Fruit fly (Drosophila melanogaster) whole organism, embryonic: ENCODE results near the gene CDase.

Source experiments
- Antp ChIP-seq: fragments of 200-800 bp; sonication (Bioruptor generic); optimal IDR thresholded peaks from 3 replicates; lab custom pipeline; 2016; ENCODE audit warnings: missing biosample characterization, missing genetic modification characterization
- B-H1 ChIP-seq: fragments of 200-800 bp; sonication (Bioruptor generic); IDR thresholded peaks from 3 replicates; pipeline ENCODE4 v1.3.6; 2022; ENCODE audit warnings: missing biosample characterization, missing genetic modification characterization
- CG10565 ChIP-seq: fragments of 200-800 bp; sonication (Bioruptor generic); optimal IDR thresholded peaks from 3 replicates; lab custom pipeline; 2016; ENCODE audit warnings: missing biosample characterization, mild to moderate bottlenecking, missing genetic modification characterization
- CG11456 ChIP-seq: fragments of 200-800 bp; sonication (Bioruptor generic); IDR thresholded peaks from 3 replicates; pipeline ENCODE4 v1.3.6; 2022; ENCODE audit warnings: missing biosample characterization, missing genetic modification characterization
- CG11504 ChIP-seq: fragments of 200-800 bp; sonication (Bioruptor generic); optimal IDR thresholded peaks from 3 replicates; lab custom pipeline; 2019; ENCODE audit warnings: missing biosample characterization, mild to moderate bottlenecking, missing genetic modification characterization, moderate library complexity
- CG11695 ChIP-seq: fragments of 200-800 bp; sonication (Bioruptor generic); IDR thresholded peaks from 3 replicates; pipeline ENCODE4 v1.3.6; 2022; ENCODE audit warnings: missing biosample characterization, missing genetic modification characterization
- CG13424 ChIP-seq: fragments of 200-800 bp; sonication (Bioruptor generic); optimal IDR thresholded peaks from 2 replicates; lab custom pipeline; 2019; ENCODE audit warnings: missing biosample characterization, mild to moderate bottlenecking, missing genetic modification characterization, moderate library complexity
- CG14441 ChIP-seq: fragments of 200-800 bp; sonication (Bioruptor generic); IDR thresholded peaks from 2 replicates; pipeline ENCODE4 v1.3.6; 2022; ENCODE audit warnings: missing biosample characterization, missing genetic modification characterization
- CG14667 ChIP-seq: fragments of 200-800 bp; sonication (Bioruptor generic); IDR thresholded peaks from 2 replicates; pipeline ENCODE4 v1.3.6; 2022; ENCODE audit warnings: missing biosample characterization, missing genetic modification characterization
- CG15514 ChIP-seq: fragments of 200-800 bp; sonication (Bioruptor generic); optimal IDR thresholded peaks from 3 replicates; lab custom pipeline; 2017; ENCODE audit warnings: missing biosample characterization, missing genetic modification characterization, mild to moderate bottlenecking, moderate library complexity, missing genetic modification reagents
- CG15601 ChIP-seq: fragments of 200-800 bp; sonication (Bioruptor generic); optimal IDR thresholded peaks from 3 replicates; lab custom pipeline; 2019; ENCODE audit warnings: missing biosample characterization, mild to moderate bottlenecking, missing genetic modification characterization, moderate library complexity
- CG2116 ChIP-seq: fragments of 200-800 bp; sonication (Bioruptor generic); optimal IDR thresholded peaks from 3 replicates; lab custom pipeline; 2018; ENCODE audit warnings: missing biosample characterization, mild to moderate bottlenecking, missing genetic modification characterization
- CG2202 ChIP-seq: fragments of 200-800 bp; sonication (Bioruptor generic); optimal IDR thresholded peaks from 2 replicates; lab custom pipeline; 2018; ENCODE audit warnings: missing biosample characterization, mild to moderate bottlenecking, missing genetic modification characterization
- CG3726 ChIP-seq: fragments of 200-800 bp; sonication (Bioruptor generic); IDR thresholded peaks from 3 replicates; pipeline ENCODE4, ENCODE4 v1.3.6; 2022; ENCODE audit warnings: missing biosample characterization, missing genetic modification characterization
- CG4328 ChIP-seq: fragments of 200-800 bp; sonication (Bioruptor generic); optimal IDR thresholded peaks from 3 replicates; lab custom pipeline; 2017; ENCODE audit warnings: missing biosample characterization, missing genetic modification reagents, missing genetic modification characterization
- CG4424 ChIP-seq: fragments of 200-800 bp; sonication (Bioruptor generic); optimal IDR thresholded peaks from 3 replicates; lab custom pipeline; 2016; ENCODE audit warnings: missing biosample characterization, missing genetic modification characterization
- CG6813 ChIP-seq: fragments of 200-800 bp; sonication (Bioruptor generic); optimal IDR thresholded peaks from 2 replicates; lab custom pipeline; 2017; ENCODE audit warnings: missing biosample characterization, missing genetic modification characterization, mild to moderate bottlenecking, moderate library complexity, missing genetic modification reagents
- CG7745 ChIP-seq: fragments of 200-800 bp; sonication (Bioruptor generic); optimal IDR thresholded peaks from 2 replicates; lab custom pipeline; 2018; ENCODE audit warnings: missing biosample characterization, mild to moderate bottlenecking, missing genetic modification characterization, moderate library complexity
- CG8281 ChIP-seq: fragments of 200-800 bp; sonication (Bioruptor generic); optimal IDR thresholded peaks from 2 replicates; lab custom pipeline; 2018; ENCODE audit warnings: missing biosample characterization, mild to moderate bottlenecking, missing genetic modification characterization, moderate library complexity
- CG9876 ChIP-seq: fragments of 200-800 bp; sonication (Bioruptor generic); optimal IDR thresholded peaks from 2 replicates; lab custom pipeline; 2016; ENCODE audit warnings: missing biosample characterization, missing genetic modification characterization
- D19A ChIP-seq: fragments of 200-800 bp; optimal IDR thresholded peaks from 3 replicates; lab custom pipeline; 2019; ENCODE audit warnings: missing biosample characterization, mild to moderate bottlenecking, missing genetic modification characterization, moderate library complexity
- Elba2 ChIP-seq: fragments of 200-800 bp; sonication (Bioruptor generic); optimal IDR thresholded peaks from 3 replicates; lab custom pipeline; 2016; ENCODE audit warnings: missing biosample characterization, missing genetic modification characterization
- Ets97D ChIP-seq: fragments of 200-800 bp; sonication (Bioruptor generic); optimal IDR thresholded peaks from 3 replicates; lab custom pipeline; 2016; ENCODE audit warnings: missing biosample characterization, missing genetic modification characterization
- Fer1 ChIP-seq: fragments of 200-800 bp; sonication (Bioruptor generic); optimal IDR thresholded peaks from 2 replicates; lab custom pipeline; 2017; ENCODE audit warnings: missing biosample characterization, mild to moderate bottlenecking, missing genetic modification characterization
- Fer3 ChIP-seq: fragments of 200-800 bp; sonication (Bioruptor generic); optimal IDR thresholded peaks from 2 replicates; lab custom pipeline; 2018; ENCODE audit warnings: missing biosample characterization, mild to moderate bottlenecking, missing genetic modification characterization, moderate library complexity
- HLH54F ChIP-seq: fragments of 200-800 bp; sonication (Bioruptor generic); optimal IDR thresholded peaks from 3 replicates; lab custom pipeline; 2016; ENCODE audit warnings: missing biosample characterization, missing genetic modification characterization
- Hr39 ChIP-seq: fragments of >200 bp; optimal IDR thresholded peaks from 2 replicates; lab custom pipeline; 2017
- Meics ChIP-seq: fragments of 200-800 bp; sonication (Bioruptor generic); optimal IDR thresholded peaks from 2 replicates; lab custom pipeline; 2017; ENCODE audit warnings: missing biosample characterization, mild to moderate bottlenecking, missing genetic modification characterization
- NfI ChIP-seq: fragments of 200-800 bp; sonication (Bioruptor generic); optimal IDR thresholded peaks from 3 replicates; lab custom pipeline; 2018; ENCODE audit warnings: missing biosample characterization, mild to moderate bottlenecking, missing genetic modification characterization, moderate library complexity
- Pdp1 ChIP-seq, 2 experiments: fragments of 200-800 bp; sonication (Bioruptor generic); optimal IDR thresholded peaks; 3 replicates each; lab custom pipeline; 2016; ENCODE audit warnings: missing biosample characterization in 2 of 2, missing genetic modification characterization in 2 of 2, mild to moderate bottlenecking in 1 of 2, moderate library complexity in 1 of 2
- Sox102F ChIP-seq: fragments of 200-800 bp; sonication (Bioruptor generic); optimal IDR thresholded peaks from 2 replicates; lab custom pipeline; 2018; ENCODE audit warnings: missing biosample characterization, mild to moderate bottlenecking, missing genetic modification characterization, moderate library complexity
- ap ChIP-seq: fragments of 200-800 bp; sonication (Bioruptor generic); IDR thresholded peaks from 2 replicates; pipeline ENCODE4 v1.3.6; 2022; ENCODE audit warnings: missing biosample characterization, missing genetic modification characterization
- croc ChIP-seq: fragments of 200-800 bp; sonication (Bioruptor generic); conservative IDR thresholded peaks from 3 replicates; pipeline ENCODE4 v1.3.6; 2022; ENCODE audit warnings: missing biosample characterization, missing genetic modification characterization
- crp ChIP-seq, 2 experiments: fragments of 200-800 bp; sonication (Bioruptor generic); optimal IDR thresholded peaks; 2 replicates in 1 of 2; 3 replicates in 1 of 2; lab custom pipeline; 2017; ENCODE audit warnings: missing biosample characterization in 2 of 2, missing genetic modification characterization in 2 of 2, mild to moderate bottlenecking in 1 of 2, moderate library complexity in 1 of 2
- emc ChIP-seq: fragments of 200-800 bp; sonication (Bioruptor generic); optimal IDR thresholded peaks from 2 replicates; lab custom pipeline; 2016; ENCODE audit warnings: missing biosample characterization, missing genetic modification characterization
- en ChIP-seq: fragments of 200-800 bp; sonication (Bioruptor generic); optimal IDR thresholded peaks from 2 replicates; lab custom pipeline; 2016; ENCODE audit warnings: missing biosample characterization, missing genetic modification characterization
- eyg ChIP-seq: fragments of 200-800 bp; sonication (Bioruptor generic); optimal IDR thresholded peaks from 3 replicates; lab custom pipeline; 2016; ENCODE audit warnings: missing biosample characterization, missing genetic modification characterization
- ind ChIP-seq: fragments of 200-800 bp; sonication (Bioruptor generic); optimal IDR thresholded peaks from 3 replicates; lab custom pipeline; 2016; ENCODE audit warnings: missing biosample characterization, missing genetic modification characterization
- insv ChIP-seq, 2 experiments: fragments of 200-800 bp; sonication (Bioruptor generic); optimal IDR thresholded peaks; 3 replicates each; lab custom pipeline; 2016 to 2018; ENCODE audit warnings: missing biosample characterization in 2 of 2, missing genetic modification characterization in 2 of 2
- luna ChIP-seq: fragments of 200-800 bp; sonication (Bioruptor generic); optimal IDR thresholded peaks from 2 replicates; lab custom pipeline; 2016; ENCODE audit warnings: missing biosample characterization, missing genetic modification characterization
- nmo ChIP-seq: fragments of 200-800 bp; sonication (Bioruptor generic); optimal IDR thresholded peaks from 2 replicates; lab custom pipeline; 2018; ENCODE audit warnings: missing biosample characterization, mild to moderate bottlenecking, missing genetic modification characterization, moderate library complexity
- pho ChIP-seq: fragments of 200-800 bp; sonication (Bioruptor generic); optimal IDR thresholded peaks from 2 replicates; lab custom pipeline; 2016; ENCODE audit warnings: missing biosample characterization, missing genetic modification characterization
- pros ChIP-seq: fragments of 200-800 bp; sonication (Bioruptor generic); optimal IDR thresholded peaks from 3 replicates; lab custom pipeline; 2019; ENCODE audit warnings: missing biosample characterization, mild to moderate bottlenecking, missing genetic modification characterization, moderate library complexity
- pzg ChIP-seq: fragments of 200-800 bp; sonication (Bioruptor generic); optimal IDR thresholded peaks from 3 replicates; lab custom pipeline; 2018; ENCODE audit warnings: missing biosample characterization, mild to moderate bottlenecking, missing genetic modification characterization, moderate library complexity
- salm ChIP-seq: fragments of 200-800 bp; sonication (Bioruptor generic); optimal IDR thresholded peaks from 2 replicates; lab custom pipeline; 2018; ENCODE audit warnings: missing biosample characterization, mild to moderate bottlenecking, missing genetic modification characterization
- shn ChIP-seq: fragments of 200-800 bp; sonication (Bioruptor generic); optimal IDR thresholded peaks from 3 replicates; lab custom pipeline; 2016; ENCODE audit warnings: missing biosample characterization, missing genetic modification characterization
- so ChIP-seq: fragments of 200-800 bp; sonication (Bioruptor generic); IDR thresholded peaks from 3 replicates; pipeline ENCODE4 v1.3.6; 2022; ENCODE audit warnings: missing biosample characterization, missing genetic modification characterization
- ssp ChIP-seq: fragments of 200-800 bp; sonication (Bioruptor generic); IDR thresholded peaks from 2 replicates; pipeline ENCODE4 v1.3.6; 2022; ENCODE audit warnings: missing biosample characterization, missing genetic modification characterization
- tll ChIP-seq, 2 experiments: fragments of 200-800 bp in 1 of 2; fragments of >200 bp in 1 of 2; sonication (Bioruptor generic) in 1 of 2; optimal IDR thresholded peaks; 2 replicates each; lab custom pipeline; 2017 to 2019; ENCODE audit warnings: missing biosample characterization in 2 of 2, missing genetic modification characterization in 2 of 2, mild to moderate bottlenecking in 1 of 2, moderate library complexity in 1 of 2
- twi ChIP-seq: fragments of 200-800 bp; optimal IDR thresholded peaks from 2 replicates; lab custom pipeline; 2019; ENCODE audit warnings: missing biosample characterization, mild to moderate bottlenecking, missing genetic modification characterization, moderate library complexity

Gene CDase

DNA sequence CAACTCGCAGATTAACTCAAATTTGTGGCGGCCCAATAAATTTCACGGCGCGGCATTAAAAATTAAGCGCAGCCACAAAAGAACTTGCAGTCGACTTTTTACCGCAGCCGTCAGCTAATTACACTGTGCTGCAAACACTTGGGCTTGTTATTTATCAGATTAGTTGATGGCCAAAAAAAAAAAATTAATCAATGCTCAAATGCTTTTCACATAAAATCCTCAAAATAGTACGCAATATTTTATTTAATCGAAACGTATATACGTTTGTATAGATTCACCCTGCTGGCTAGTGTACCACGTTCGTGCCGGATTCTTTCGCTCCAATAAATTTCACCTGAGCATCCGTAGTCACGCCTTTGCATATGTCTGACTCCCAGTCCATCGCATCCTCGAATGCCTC lies 45.5 kb upstream of the CDase start (continued):
- no peak for TF ChIP-seq CG7745 (tag; lab: Kevin White, UChicago)
- TF ChIP-seq CG11456 (GFP tag; lab: Robert Waterston, UW): peak; percentile 61; the same call in 1 of the 3 replicates
- peak; percentile 41 for TF ChIP-seq CG13424 (tag; lab: Kevin White, UChicago)
- 0 out of 3 replicates have a peak, but pooled peaks have one; percentile 20 for TF ChIP-seq CG3726 (GFP tag; lab: Robert Waterston, UW)
- peak; percentile 70 for TF ChIP-seq nmo (GFP tag; lab: Kevin White, UChicago)
- peak; percentile 63 for TF ChIP-seq ap (GFP tag; lab: Robert Waterston, UW)
- no peak for TF ChIP-seq emc
- peak; percentile 9 for TF ChIP-seq Antp (GFP tag; lab: Kevin White, UChicago)
- TF ChIP-seq tll (GFP tag; optimal IDR thresholded peaks at IDR 0.05; lab: Kevin White, UChicago): no peak
- TF ChIP-seq so (GFP tag; lab: Robert Waterston, UW): peak; percentile 56; the same call in 1 of the 3 replicates
- 0 out of 2 replicates have a peak, but pooled peaks have one; percentile 9 for TF ChIP-seq ssp (GFP tag; lab: Robert Waterston, UW)
- TF ChIP-seq CG11504 (tag; lab: Kevin White, UChicago): peak; percentile 71
- peak; percentile 25 for TF ChIP-seq Meics
- peak; percentile 16 for TF ChIP-seq D19A
- no peak for TF ChIP-seq pho
- peak; percentile 30 for TF ChIP-seq NfI (GFP tag; lab: Kevin White, UChicago)
- TF ChIP-seq shn (GFP tag; lab: Kevin White, UChicago): no peak
- TF ChIP-seq CG14667 (GFP tag; lab: Robert Waterston, UW): no peak
- no peak for TF ChIP-seq twi (tag; lab: Kevin White, UChicago)
- TF ChIP-seq Pdp1 (GFP tag; optimal IDR thresholded peaks at IDR 0.05; lab: Kevin White, UChicago): peak in 1 of 2 experiments; percentile 61
- TF ChIP-seq CG4424 (GFP tag; lab: Kevin White, UChicago): peak; percentile 60
- TF ChIP-seq CG10565 (GFP tag; lab: Kevin White, UChicago): no peak
- TF ChIP-seq Elba2 (GFP tag; lab: Kevin White, UChicago): no peak
- no peak for TF ChIP-seq HLH54F (GFP tag; lab: Kevin White, UChicago)
- TF ChIP-seq Hr39 (lab: Kevin White, UChicago): no peak
- peak; percentile 53; the same call in 1 of the 3 replicates for TF ChIP-seq CG11695
- TF ChIP-seq en: peak; percentile 17
- no peak for TF ChIP-seq pros
- TF ChIP-seq insv (GFP tag; optimal IDR thresholded peaks at IDR 0.05; lab: Kevin White, UChicago): no peak
- peak; percentile 30 for TF ChIP-seq Fer1 (GFP tag; lab: Kevin White, UChicago)
- TF ChIP-seq CG2202 (tag; lab: Kevin White, UChicago): peak; percentile 31
- TF ChIP-seq Fer3: peak; percentile 38
- no peak for TF ChIP-seq crp (GFP tag; optimal IDR thresholded peaks at IDR 0.05; lab: Kevin White, UChicago)
- TF ChIP-seq pzg (GFP tag; lab: Kevin White, UChicago): no peak
- TF ChIP-seq Ets97D: no peak
- peak; percentile 14 for TF ChIP-seq CG15514 (GFP tag; lab: Kevin White, UChicago)
- TF ChIP-seq Sox102F (GFP tag; lab: Kevin White, UChicago): peak; percentile 73
- TF ChIP-seq CG9876: no peak
- peak; percentile 78 for TF ChIP-seq CG14441 (GFP tag; lab: Robert Waterston, UW)
- TF ChIP-seq CG6813 (GFP tag; lab: Kevin White, UChicago): no peak
- TF ChIP-seq eyg (GFP tag; lab: Kevin White, UChicago): peak; percentile 17
- TF ChIP-seq B-H1 (GFP tag; lab: Robert Waterston, UW): peak; percentile 53; the same call in 2 of the 3 replicates
- TF ChIP-seq CG8281 (tag; lab: Kevin White, UChicago): no peak
- TF ChIP-seq luna (GFP tag; lab: Kevin White, UChicago): no peak
- peak; percentile 49 for TF ChIP-seq ind
- no peak for TF ChIP-seq CG2116 (GFP tag; lab: Kevin White, UChicago)
- TF ChIP-seq CG4328 (GFP tag; lab: Kevin White, UChicago): no peak
- TF ChIP-seq salm (tag; lab: Kevin White, UChicago): no peak
- peak; percentile 49; the same call in 2 of the 3 replicates for TF ChIP-seq croc (GFP tag; lab: Robert Waterston, UW)
- peak; percentile 22 for TF ChIP-seq CG15601
